Worm (Caenorhabditis elegans): Measurements from ENCODE around the gene D1086.8.

- TF ChIP-seq ZK546.5 (tag; optimal IDR thresholded peaks at IDR 0.05) (no peak), lin-38 (GFP tag; IDR thresholded peaks at IDR 0.05) (no peak), ama-1 (optimal IDR thresholded peaks at IDR 0.05) (no peak), mxl-3 (GFP tag; optimal IDR thresholded peaks at IDR 0.05) (no peak), nhr-237 (tag; optimal IDR thresholded peaks at IDR 0.05) (no peak), nhr-11 (tag; optimal IDR thresholded peaks at IDR 0.05) (no peak), mes-2 (tag; optimal IDR thresholded peaks at IDR 0.05; ENCODE audit: poor library complexity, severe bottlenecking) (no peak), tra-1 (GFP tag; IDR thresholded peaks at IDR 0.05) (no peak)
Measured at ce11 chrV:14085589-14085988, 8.3 kb upstream of the D1086.8 start, which contains the start of gene D1086.18.
